Worm (Caenorhabditis elegans) whole organism, midembryonic: ENCODE data around the gene srd-3.

Experiments
- flt-1 ChIP-seq: fragments of 200-800 bp; sonication (Bioruptor generic); IDR thresholded peaks from 2 replicates; pipeline ENCODE4 v1.3.6; 2022; ENCODE audit warnings: missing genetic modification characterization, missing compliant biosample characterization
- klf-2 ChIP-seq: fragments of 200-800 bp; sonication (Bioruptor generic); conservative IDR thresholded peaks from 2 replicates; pipeline ENCODE4 v1.3.6; 2022; ENCODE audit warnings: missing genetic modification reagents, missing genetic modification characterization, missing compliant biosample characterization
- med-1 ChIP-seq: sonication (generic microtip); optimal IDR thresholded peaks from 2 replicates; lab custom pipeline; 2017; ENCODE audit warnings: missing genetic modification characterization, mild to moderate bottlenecking, missing compliant biosample characterization, antibody characterized with exemption, missing genetic modification reagents; ENCODE audit not compliant: insufficient read depth
- ref-1 ChIP-seq: fragments of 200-800 bp; sonication (Bioruptor generic); conservative IDR thresholded peaks from 2 replicates; pipeline ENCODE4 v1.3.6; 2022; ENCODE audit warnings: missing genetic modification reagents, missing genetic modification characterization, missing compliant biosample characterization
- tab-1 ChIP-seq: fragments of 200-800 bp; sonication (Bioruptor generic); IDR thresholded peaks from 2 replicates; pipeline ENCODE4 v1.3.6; 2022; ENCODE audit warnings: missing genetic modification characterization, missing compliant biosample characterization
- ztf-29 ChIP-seq: fragments of 200-800 bp; sonication (Bioruptor generic); IDR thresholded peaks from 2 replicates; pipeline ENCODE4 v1.3.6; 2022; ENCODE audit warnings: missing genetic modification reagents, missing genetic modification characterization, missing compliant biosample characterization

ce11 chrII:124904-125303 is 3.9 kb downstream of the srd-3 start, which contains the start of gene nmur-2:
- TF ChIP-seq klf-2 (GFP tag; lab: Robert Waterston, UW): no peak
- TF ChIP-seq ref-1: no peak
- TF ChIP-seq flt-1: no peak
- no peak for TF ChIP-seq med-1 (GFP tag; lab: Kevin White, UChicago)
- no peak for TF ChIP-seq tab-1 (GFP tag; lab: Robert Waterston, UW)
- TF ChIP-seq ztf-29 (GFP tag; lab: Robert Waterston, UW): no peak
